Worm (Caenorhabditis elegans): ENCODE data around the gene R166.3.

DNA sequence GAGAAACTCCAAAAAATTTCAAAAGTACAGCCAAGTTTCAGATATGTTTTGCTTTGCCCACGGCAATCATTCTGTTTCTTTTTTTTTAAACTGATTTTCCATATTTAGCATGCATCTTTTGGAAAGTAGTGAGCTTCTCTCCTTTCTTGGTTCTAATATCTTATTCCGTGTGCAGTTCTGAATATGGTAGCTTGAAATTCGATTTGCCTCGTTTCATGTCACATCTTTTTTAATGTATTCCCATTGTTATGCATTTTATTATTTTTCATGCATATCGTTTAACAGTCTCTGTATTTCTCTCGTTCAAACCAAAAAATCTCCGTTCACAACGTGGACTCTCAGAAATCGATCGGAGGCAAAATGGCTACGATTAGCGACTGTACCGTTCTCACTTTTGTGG, 44.7 kb downstream of the R166.3 start, which contains the start of gene ZK666.14:
- TF ChIP-seq tbx-37 (GFP tag; conservative IDR thresholded peaks at IDR 0.05) (no peak), pes-1 (GFP tag; IDR thresholded peaks at IDR 0.05) (no peak), flt-1 (GFP tag; IDR thresholded peaks at IDR 0.05) (no peak), hmg-4 (GFP tag; optimal IDR thresholded peaks at IDR 0.05) (no peak), tra-4 (tag; optimal IDR thresholded peaks at IDR 0.05) (no peak), B0310.2 (tag; optimal IDR thresholded peaks at IDR 0.05) (no peak), ama-1 (optimal IDR thresholded peaks at IDR 0.05) (no peak), aly-1 (tag; optimal IDR thresholded peaks at IDR 0.05) (no peak), sea-1 (GFP tag; conservative IDR thresholded peaks at IDR 0.05) (no peak)
